Worm (Caenorhabditis elegans): ENCODE measurements around the gene F41C3.2.

DNA sequence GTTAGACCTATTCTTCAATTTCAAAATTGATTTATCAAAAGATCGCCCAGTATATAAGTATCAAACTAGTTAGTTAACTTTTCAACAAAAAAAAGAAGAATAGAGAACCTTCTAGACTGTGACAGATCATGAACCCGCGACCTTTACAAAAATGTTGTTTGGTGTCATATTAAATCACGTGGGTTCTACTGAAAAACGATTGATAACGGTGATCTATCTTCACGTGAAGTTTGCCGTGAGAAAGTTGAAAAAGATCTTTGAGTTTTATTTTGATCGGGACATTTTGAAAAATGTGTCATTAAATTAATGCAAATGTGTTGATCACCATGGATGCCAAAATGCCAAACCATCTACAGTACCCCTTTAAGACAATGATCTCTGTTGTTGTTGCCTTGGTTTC lies 1.4 kb upstream of the F41C3.2 start:
- TF ChIP-seq ama-1 (optimal IDR thresholded peaks at IDR 0.05): no peak
- no peak for TF ChIP-seq scrt-1 (GFP tag; IDR thresholded peaks at IDR 0.05)
- TF ChIP-seq hmbx-1 (tag; optimal IDR thresholded peaks at IDR 0.05): no peak
- TF ChIP-seq F13C5.2 (tag; optimal IDR thresholded peaks at IDR 0.05): no peak
- no peak for TF ChIP-seq sea-1 (GFP tag; conservative IDR thresholded peaks at IDR 0.05)
